Worm (Caenorhabditis elegans): Measurements from ENCODE around the gene K08D10.10.
"Not testable (repeated sequence)": the region's sequence is repeated elsewhere in the genome, so short reads cannot be mapped to it uniquely, and the experiment has no call there.

- not testable (repeated sequence) for TF ChIP-seq egl-27 (tag; optimal IDR thresholded peaks at IDR 0.05); nhr-237 (tag; optimal IDR thresholded peaks at IDR 0.05); ceh-16 (tag; optimal IDR thresholded peaks at IDR 0.05); dmd-4 (tag; optimal IDR thresholded peaks at IDR 0.05); mdl-1 (tag; optimal IDR thresholded peaks at IDR 0.05); lin-11 (tag; optimal IDR thresholded peaks at IDR 0.05); unc-55 (GFP tag; optimal IDR thresholded peaks at IDR 0.05); nhr-6 (tag; optimal IDR thresholded peaks at IDR 0.05); elt-1 (tag; optimal IDR thresholded peaks at IDR 0.05)
Measured at ce11 chrIV:4186099-4186498, 34.1 kb downstream of the K08D10.10 start, which contains the start of gene K08D10.11.
